Fruit fly (Drosophila melanogaster) whole organism, embryonic: ENCODE data around the gene CG32087.

ENCODE experiments used
- ATbp ChIP-seq: fragments of 200-800 bp; sonication (Bioruptor generic); optimal IDR thresholded peaks from 2 replicates; lab custom pipeline; 2017; ENCODE audit warnings: missing biosample characterization, mild to moderate bottlenecking, missing genetic modification characterization, missing genetic modification reagents
- Aef1 ChIP-seq: fragments of 200-800 bp; sonication (Bioruptor generic); IDR thresholded peaks from 3 replicates; pipeline ENCODE4 v1.3.6; 2022; ENCODE audit warnings: missing biosample characterization, missing genetic modification characterization
- BtbVII ChIP-seq: fragments of 200-800 bp; sonication (Bioruptor generic); optimal IDR thresholded peaks from 3 replicates; lab custom pipeline; 2017; ENCODE audit warnings: missing biosample characterization, mild to moderate bottlenecking, missing genetic modification characterization
- CG11398 ChIP-seq: fragments of 200-800 bp; sonication (Bioruptor generic); optimal IDR thresholded peaks from 2 replicates; lab custom pipeline; 2016; ENCODE audit warnings: missing biosample characterization, missing genetic modification characterization
- CG12744 ChIP-seq: fragments of 200-800 bp; sonication (Bioruptor generic); optimal IDR thresholded peaks from 2 replicates; lab custom pipeline; 2016; ENCODE audit warnings: missing biosample characterization, missing genetic modification characterization
- CG13296 ChIP-seq: fragments of 200-800 bp; sonication (Bioruptor generic); optimal IDR thresholded peaks from 3 replicates; lab custom pipeline; 2018; ENCODE audit warnings: missing biosample characterization, mild to moderate bottlenecking, missing genetic modification characterization
- CG13424 ChIP-seq: fragments of 200-800 bp; sonication (Bioruptor generic); optimal IDR thresholded peaks from 2 replicates; lab custom pipeline; 2019; ENCODE audit warnings: missing biosample characterization, mild to moderate bottlenecking, missing genetic modification characterization, moderate library complexity
- CG13775 ChIP-seq: fragments of 200-800 bp; sonication (Bioruptor generic); optimal IDR thresholded peaks from 3 replicates; lab custom pipeline; 2017; ENCODE audit warnings: missing biosample characterization, mild to moderate bottlenecking, missing genetic modification characterization
- CG14710 ChIP-seq: fragments of 200-800 bp; sonication (Bioruptor generic); optimal IDR thresholded peaks from 3 replicates; lab custom pipeline; 2019; ENCODE audit warnings: missing biosample characterization, mild to moderate bottlenecking, missing genetic modification characterization, moderate library complexity
- CG15601 ChIP-seq: fragments of 200-800 bp; sonication (Bioruptor generic); optimal IDR thresholded peaks from 3 replicates; lab custom pipeline; 2019; ENCODE audit warnings: missing biosample characterization, mild to moderate bottlenecking, missing genetic modification characterization, moderate library complexity
- CG17361 ChIP-seq: fragments of 200-800 bp; sonication (Bioruptor generic); IDR thresholded peaks from 3 replicates; pipeline ENCODE4 v1.3.6; 2022; ENCODE audit warnings: missing biosample characterization, missing genetic modification characterization
- CG18619 ChIP-seq: fragments of 200-800 bp; sonication (Bioruptor generic); optimal IDR thresholded peaks from 3 replicates; lab custom pipeline; 2017; ENCODE audit warnings: missing biosample characterization, mild to moderate bottlenecking, missing genetic modification characterization
- CG2116 ChIP-seq: fragments of 200-800 bp; sonication (Bioruptor generic); optimal IDR thresholded peaks from 3 replicates; lab custom pipeline; 2018; ENCODE audit warnings: missing biosample characterization, mild to moderate bottlenecking, missing genetic modification characterization
- CG4707 ChIP-seq: fragments of 200-800 bp; sonication (Bioruptor generic); optimal IDR thresholded peaks from 2 replicates; lab custom pipeline; 2018; ENCODE audit warnings: missing biosample characterization, mild to moderate bottlenecking, missing genetic modification characterization, moderate library complexity
- CG7928 ChIP-seq: fragments of 200-800 bp; sonication (Bioruptor generic); optimal IDR thresholded peaks from 2 replicates; lab custom pipeline; 2017; ENCODE audit warnings: missing biosample characterization, mild to moderate bottlenecking, missing genetic modification characterization
- CG9727 ChIP-seq: fragments of 200-800 bp; sonication (Bioruptor generic); optimal IDR thresholded peaks from 3 replicates; lab custom pipeline; 2017; ENCODE audit warnings: missing biosample characterization, mild to moderate bottlenecking, missing genetic modification characterization
- CG9797 ChIP-seq: fragments of 200-800 bp; sonication (Bioruptor generic); optimal IDR thresholded peaks from 3 replicates; lab custom pipeline; 2018; ENCODE audit warnings: missing biosample characterization, mild to moderate bottlenecking, missing genetic modification characterization
- CG9932 ChIP-seq: fragments of 200-800 bp; sonication (Bioruptor generic); IDR thresholded peaks from 2 replicates; pipeline ENCODE4 v1.3.6; 2022; ENCODE audit warnings: missing biosample characterization, missing genetic modification characterization
- CTCF ChIP-seq: fragments of 200-800 bp; sonication (Bioruptor generic); optimal IDR thresholded peaks from 2 replicates; lab custom pipeline; 2017; ENCODE audit warnings: missing biosample characterization, mild to moderate bottlenecking, missing genetic modification characterization, moderate library complexity
- CoRest ChIP-seq: fragments of 200-800 bp; sonication (Bioruptor generic); optimal IDR thresholded peaks from 3 replicates; lab custom pipeline; 2018; ENCODE audit warnings: missing biosample characterization, mild to moderate bottlenecking, missing genetic modification characterization, moderate library complexity
- Dad ChIP-seq: fragments of 200-800 bp; sonication (Bioruptor generic); optimal IDR thresholded peaks from 3 replicates; lab custom pipeline; 2016; ENCODE audit warnings: missing biosample characterization, missing genetic modification characterization
- Dfd ChIP-seq, 2 experiments: fragments of >200 bp; optimal IDR thresholded peaks; 2 replicates each; lab custom pipeline; 2017; ENCODE audit warnings: missing biosample characterization in 2 of 2, missing genetic modification characterization in 2 of 2
- Eip74EF ChIP-seq, 2 experiments: fragments of 200-800 bp in 1 of 2; fragments of >200 bp in 1 of 2; sonication (Bioruptor generic) in 1 of 2; optimal IDR thresholded peaks; 2 replicates each; lab custom pipeline; 2017 to 2019; ENCODE audit warnings: missing biosample characterization in 2 of 2, missing genetic modification characterization in 2 of 2, mild to moderate bottlenecking in 1 of 2, moderate library complexity in 1 of 2
- Gug ChIP-seq: fragments of 200-800 bp; sonication (Bioruptor generic); IDR thresholded peaks from 4 replicates; pipeline ENCODE4 v1.3.6; 2022; ENCODE audit warnings: missing biosample characterization, missing genetic modification characterization
- HLH54F ChIP-seq: fragments of 200-800 bp; sonication (Bioruptor generic); optimal IDR thresholded peaks from 3 replicates; lab custom pipeline; 2016; ENCODE audit warnings: missing biosample characterization, missing genetic modification characterization
- Hey ChIP-seq: fragments of 200-800 bp; sonication (Bioruptor generic); optimal IDR thresholded peaks from 3 replicates; lab custom pipeline; 2018; ENCODE audit warnings: missing biosample characterization, mild to moderate bottlenecking, missing genetic modification characterization
- Jarid2 ChIP-seq: fragments of 200-800 bp; sonication (Bioruptor generic); optimal IDR thresholded peaks from 3 replicates; lab custom pipeline; 2017; ENCODE audit warnings: mild to moderate bottlenecking, missing biosample characterization, missing genetic modification reagents, missing genetic modification characterization
- Scr ChIP-seq: fragments of 200-800 bp; sonication (Bioruptor generic); IDR thresholded peaks from 2 replicates; pipeline ENCODE4 v1.3.6; 2022; ENCODE audit warnings: missing biosample characterization, missing genetic modification characterization; ENCODE audit not compliant: partially characterized antibody
- Sin3A ChIP-seq: fragments of >200 bp; optimal IDR thresholded peaks from 2 replicates; lab custom pipeline; 2018
- Vsx1 ChIP-seq: fragments of 200-800 bp; sonication (Bioruptor generic); optimal IDR thresholded peaks from 2 replicates; lab custom pipeline; 2017; ENCODE audit warnings: missing biosample characterization, mild to moderate bottlenecking, missing genetic modification characterization, missing genetic modification reagents
- ase ChIP-seq: fragments of 200-800 bp; sonication (Bioruptor generic); IDR thresholded peaks from 3 replicates; pipeline ENCODE4 v1.3.6; 2022; ENCODE audit warnings: missing biosample characterization, missing genetic modification characterization
- bcd ChIP-seq: fragments of 200-800 bp; sonication (Bioruptor generic); optimal IDR thresholded peaks from 2 replicates; lab custom pipeline; 2017; ENCODE audit warnings: missing biosample characterization, mild to moderate bottlenecking, missing genetic modification characterization
- esg ChIP-seq: fragments of 200-800 bp; sonication (Bioruptor generic); conservative IDR thresholded peaks from 2 replicates; pipeline ENCODE4 v1.3.6; 2022; ENCODE audit warnings: missing biosample characterization, missing genetic modification characterization
- exex ChIP-seq: fragments of 200-800 bp; sonication (Bioruptor generic); optimal IDR thresholded peaks from 4 replicates; lab custom pipeline; 2018; ENCODE audit warnings: missing biosample characterization, mild to moderate bottlenecking, missing genetic modification characterization, moderate library complexity
- fd3F ChIP-seq: fragments of 200-800 bp; sonication (Bioruptor generic); optimal IDR thresholded peaks from 2 replicates; lab custom pipeline; 2018; ENCODE audit warnings: missing biosample characterization, mild to moderate bottlenecking, missing genetic modification characterization, moderate library complexity
- gfzf ChIP-seq: fragments of 200-800 bp; sonication (Bioruptor generic); optimal IDR thresholded peaks from 2 replicates; lab custom pipeline; 2016; ENCODE audit warnings: missing biosample characterization, mild to moderate bottlenecking, missing genetic modification characterization, moderate library complexity
- hkb ChIP-seq, 2 experiments: fragments of 200-800 bp in 1 of 2; fragments of >200 bp in 1 of 2; sonication (Bioruptor generic) in 1 of 2; IDR thresholded peaks in 1 of 2; optimal IDR thresholded peaks in 1 of 2; 2 replicates each; pipeline versions ENCODE4 v1.3.6 to Lab custom; 2017 to 2022; ENCODE audit warnings: missing biosample characterization in 1 of 2, missing genetic modification characterization in 1 of 2
- kah ChIP-seq: fragments of 200-800 bp; sonication (Bioruptor generic); optimal IDR thresholded peaks from 2 replicates; lab custom pipeline; 2018; ENCODE audit warnings: missing biosample characterization, mild to moderate bottlenecking, missing genetic modification characterization
- kni ChIP-seq: fragments of 200-800 bp; sonication (Bioruptor generic); optimal IDR thresholded peaks from 3 replicates; lab custom pipeline; 2017; ENCODE audit warnings: mild to moderate bottlenecking, missing biosample characterization, missing genetic modification reagents, missing genetic modification characterization
- lbe ChIP-seq: fragments of 200-800 bp; sonication (Bioruptor generic); optimal IDR thresholded peaks from 2 replicates; lab custom pipeline; 2016; ENCODE audit warnings: missing biosample characterization, mild to moderate bottlenecking, missing genetic modification characterization
- luna ChIP-seq: fragments of 200-800 bp; sonication (Bioruptor generic); optimal IDR thresholded peaks from 2 replicates; lab custom pipeline; 2016; ENCODE audit warnings: missing biosample characterization, missing genetic modification characterization
- nmo ChIP-seq: fragments of 200-800 bp; sonication (Bioruptor generic); optimal IDR thresholded peaks from 2 replicates; lab custom pipeline; 2018; ENCODE audit warnings: missing biosample characterization, mild to moderate bottlenecking, missing genetic modification characterization, moderate library complexity
- pho ChIP-seq: fragments of 200-800 bp; sonication (Bioruptor generic); optimal IDR thresholded peaks from 2 replicates; lab custom pipeline; 2016; ENCODE audit warnings: missing biosample characterization, missing genetic modification characterization
- pnt ChIP-seq: fragments of 200-800 bp; sonication (Bioruptor generic); optimal IDR thresholded peaks from 3 replicates; lab custom pipeline; 2016; ENCODE audit warnings: missing biosample characterization, missing genetic modification characterization
- repo ChIP-seq: fragments of 200-800 bp; sonication (Bioruptor generic); optimal IDR thresholded peaks from 2 replicates; lab custom pipeline; 2016; ENCODE audit warnings: missing biosample characterization, missing genetic modification characterization
- scrt ChIP-seq: fragments of 200-800 bp; sonication (Bioruptor generic); optimal IDR thresholded peaks from 2 replicates; lab custom pipeline; 2018; ENCODE audit warnings: missing biosample characterization, mild to moderate bottlenecking, missing genetic modification characterization, moderate library complexity
- slbo ChIP-seq: fragments of 200-800 bp; sonication (Bioruptor generic); IDR thresholded peaks from 2 replicates; pipeline ENCODE4 v1.3.6; 2022; ENCODE audit warnings: missing biosample characterization, missing genetic modification characterization
- sna ChIP-seq: fragments of 200-800 bp; sonication (Bioruptor generic); IDR thresholded peaks from 2 replicates; pipeline ENCODE4 v1.3.6; 2022; ENCODE audit warnings: missing biosample characterization, missing genetic modification characterization; ENCODE audit not compliant: partially characterized antibody
- sqz ChIP-seq: fragments of 200-800 bp; sonication (Bioruptor generic); optimal IDR thresholded peaks from 3 replicates; lab custom pipeline; 2018; ENCODE audit warnings: missing biosample characterization, mild to moderate bottlenecking, missing genetic modification characterization
- tio ChIP-seq: fragments of 200-800 bp; sonication (Bioruptor generic); optimal IDR thresholded peaks from 2 replicates; lab custom pipeline; 2017; ENCODE audit warnings: missing biosample characterization, missing genetic modification characterization, inconsistent platforms
- tx ChIP-seq: fragments of 200-800 bp; sonication (Bioruptor generic); optimal IDR thresholded peaks from 2 replicates; lab custom pipeline; 2016; ENCODE audit warnings: missing biosample characterization, missing genetic modification characterization

Gene CG32087

dm6 chr3L:11711059-11711628, 20.8 kb upstream of the CG32087 start, which contains the start of gene crim (continued):
- TF ChIP-seq Dad (GFP tag; lab: Kevin White, UChicago): no peak
- no peak for TF ChIP-seq hkb (optimal IDR thresholded peaks at IDR 0.05; lab: Kevin White, UChicago)
- 0 out of 2 replicates have a peak, but pooled peaks have one; percentile 27 for TF ChIP-seq hkb (GFP tag; IDR thresholded peaks at IDR 0.05; lab: Robert Waterston, UW)
- TF ChIP-seq Gug (GFP tag; lab: Robert Waterston, UW): no peak
- TF ChIP-seq sna: no peak
- TF ChIP-seq slbo (GFP tag; lab: Robert Waterston, UW): no peak
- peak; percentile 32 for TF ChIP-seq CG2116 (GFP tag; lab: Kevin White, UChicago)
- TF ChIP-seq lbe (GFP tag; lab: Kevin White, UChicago): peak; percentile 34
- peak; percentile 16 for TF ChIP-seq CG15601 (tag; lab: Kevin White, UChicago)
- no peak for TF ChIP-seq luna (GFP tag; lab: Kevin White, UChicago)
- TF ChIP-seq CG13775 (GFP tag; lab: Kevin White, UChicago): no peak
- TF ChIP-seq BtbVII (GFP tag; lab: Kevin White, UChicago): no peak
- no peak for TF ChIP-seq Eip74EF (GFP tag; optimal IDR thresholded peaks at IDR 0.05; lab: Kevin White, UChicago)
- no peak for TF ChIP-seq CG7928 (GFP tag; lab: Kevin White, UChicago)
- TF ChIP-seq repo (GFP tag; lab: Kevin White, UChicago): no peak
- TF ChIP-seq kah (GFP tag; lab: Kevin White, UChicago): no peak
- no peak for TF ChIP-seq CG18619 (GFP tag; lab: Kevin White, UChicago)
- TF ChIP-seq bcd: no peak
- no peak for TF ChIP-seq pho (GFP tag; lab: Kevin White, UChicago)
- no peak for TF ChIP-seq CG4707 (GFP tag; lab: Kevin White, UChicago)
- no peak for TF ChIP-seq CG9932 (GFP tag; lab: Robert Waterston, UW)
- no peak for TF ChIP-seq kni (GFP tag; lab: Kevin White, UChicago)
- TF ChIP-seq CTCF (GFP tag; lab: Kevin White, UChicago): peak; percentile 18
- peak; percentile 62 for TF ChIP-seq CG14710 (tag; lab: Kevin White, UChicago)
- no peak for TF ChIP-seq fd3F (GFP tag; lab: Kevin White, UChicago)
- TF ChIP-seq Vsx1 (GFP tag; lab: Kevin White, UChicago): no peak
- TF ChIP-seq ase: no peak
- TF ChIP-seq Scr (GFP tag; lab: Robert Waterston, UW): no peak
- TF ChIP-seq gfzf (GFP tag; lab: Kevin White, UChicago): peak; percentile 92
- TF ChIP-seq tio: no peak
- TF ChIP-seq CG13296 (GFP tag; lab: Kevin White, UChicago): no peak
- no peak for TF ChIP-seq CG17361
- no peak for TF ChIP-seq CG12744 (GFP tag; lab: Kevin White, UChicago)
- TF ChIP-seq Hey (tag; lab: Kevin White, UChicago): no peak
- peak; percentile 3 for TF ChIP-seq scrt (GFP tag; lab: Kevin White, UChicago)
- TF ChIP-seq pnt: no peak
- peak; percentile 93 for TF ChIP-seq CG9797
- TF ChIP-seq nmo (GFP tag; lab: Kevin White, UChicago): peak; percentile 33
- no peak for TF ChIP-seq esg (GFP tag; lab: Robert Waterston, UW)
- TF ChIP-seq HLH54F (GFP tag; lab: Kevin White, UChicago): no peak
- no peak for TF ChIP-seq CG13424 (tag; lab: Kevin White, UChicago)
- no peak for TF ChIP-seq sqz
- TF ChIP-seq tx: no peak
- TF ChIP-seq Aef1 (GFP tag; lab: Robert Waterston, UW): no peak
- no peak for TF ChIP-seq Dfd (GFP tag; optimal IDR thresholded peaks at IDR 0.05; lab: Kevin White, UChicago)
- no peak for TF ChIP-seq Jarid2 (GFP tag; lab: Kevin White, UChicago)
- no peak for TF ChIP-seq ATbp (GFP tag; lab: Kevin White, UChicago)
- no peak for TF ChIP-seq Sin3A (lab: Kevin White, UChicago)
- TF ChIP-seq CG9727 (GFP tag; lab: Kevin White, UChicago): no peak
- no peak for TF ChIP-seq CG11398 (GFP tag; lab: Kevin White, UChicago)
- TF ChIP-seq CoRest (tag; lab: Kevin White, UChicago): peak; percentile 17
- TF ChIP-seq exex (tag; lab: Kevin White, UChicago): no peak
